Fruit fly (Drosophila melanogaster) whole organism, embryonic: Measurements from ENCODE around the gene Pcmt.
A peak's percentile ranks its signal among the peaks of the same experiment; 100 is the strongest.

Experiments
- Bdp1 ChIP-seq: fragments of 200-800 bp; sonication (Bioruptor generic); optimal IDR thresholded peaks from 3 replicates; lab custom pipeline; 2016; ENCODE audit warnings: missing biosample characterization, missing genetic modification characterization
- CG12236 ChIP-seq: fragments of 200-800 bp; sonication (Bioruptor generic); optimal IDR thresholded peaks from 2 replicates; lab custom pipeline; 2016; ENCODE audit warnings: missing biosample characterization, missing genetic modification characterization
- CG14710 ChIP-seq: fragments of 200-800 bp; sonication (Bioruptor generic); optimal IDR thresholded peaks from 3 replicates; lab custom pipeline; 2019; ENCODE audit warnings: missing biosample characterization, mild to moderate bottlenecking, missing genetic modification characterization, moderate library complexity
- CG14860 ChIP-seq: fragments of 200-800 bp; sonication (Bioruptor generic); IDR thresholded peaks from 3 replicates; pipeline ENCODE4 v1.3.6; 2022; ENCODE audit warnings: missing biosample characterization, missing genetic modification characterization; ENCODE audit not compliant: partially characterized antibody
- CG16813 ChIP-seq: fragments of 200-800 bp; sonication (Bioruptor generic); IDR thresholded peaks from 3 replicates; pipeline ENCODE4 v1.3.6; 2022; ENCODE audit warnings: missing biosample characterization, missing genetic modification characterization; ENCODE audit not compliant: partially characterized antibody
- CG17359 ChIP-seq: fragments of 200-800 bp; sonication (Bioruptor generic); optimal IDR thresholded peaks from 3 replicates; lab custom pipeline; 2018; ENCODE audit warnings: missing biosample characterization, mild to moderate bottlenecking, missing genetic modification characterization, moderate library complexity
- CG17361 ChIP-seq: fragments of 200-800 bp; sonication (Bioruptor generic); IDR thresholded peaks from 3 replicates; pipeline ENCODE4 v1.3.6; 2022; ENCODE audit warnings: missing biosample characterization, missing genetic modification characterization
- CG2120 ChIP-seq: fragments of 200-800 bp; sonication (Bioruptor generic); optimal IDR thresholded peaks from 3 replicates; lab custom pipeline; 2016; ENCODE audit warnings: missing biosample characterization, missing genetic modification characterization
- CG32767 ChIP-seq: fragments of 200-800 bp; sonication (Bioruptor generic); IDR thresholded peaks from 2 replicates; pipeline ENCODE4 v1.3.6; 2022; ENCODE audit warnings: missing biosample characterization, missing genetic modification characterization
- CG3407 ChIP-seq: fragments of 200-800 bp; sonication (Bioruptor generic); optimal IDR thresholded peaks from 2 replicates; lab custom pipeline; 2018; ENCODE audit warnings: missing biosample characterization, mild to moderate bottlenecking, missing genetic modification characterization
- CG4854 ChIP-seq: fragments of 200-800 bp; sonication (Bioruptor generic); optimal IDR thresholded peaks from 2 replicates; lab custom pipeline; 2016; ENCODE audit warnings: missing biosample characterization, missing genetic modification characterization, inconsistent platforms
- CG6791 ChIP-seq: fragments of 200-800 bp; sonication (Bioruptor generic); IDR thresholded peaks from 3 replicates; pipeline ENCODE4 v1.3.6; 2022; ENCODE audit warnings: missing biosample characterization, missing genetic modification characterization; ENCODE audit not compliant: partially characterized antibody
- CG7928 ChIP-seq: fragments of 200-800 bp; sonication (Bioruptor generic); optimal IDR thresholded peaks from 2 replicates; lab custom pipeline; 2017; ENCODE audit warnings: missing biosample characterization, mild to moderate bottlenecking, missing genetic modification characterization
- Camta ChIP-seq: fragments of 200-800 bp; sonication (Bioruptor generic); optimal IDR thresholded peaks from 2 replicates; lab custom pipeline; 2016; ENCODE audit warnings: missing biosample characterization, missing genetic modification characterization
- Chrac-16 ChIP-seq: fragments of 200-800 bp; sonication (Bioruptor generic); optimal IDR thresholded peaks from 3 replicates; lab custom pipeline; 2016; ENCODE audit warnings: missing biosample characterization, missing genetic modification characterization
- Doc2 ChIP-seq: fragments of 200-800 bp; sonication (Bioruptor generic); IDR thresholded peaks from 2 replicates; pipeline ENCODE4 v1.3.6; 2022; ENCODE audit warnings: missing biosample characterization, missing genetic modification characterization
- E2f1 ChIP-seq: fragments of 200-800 bp; sonication (Bioruptor generic); IDR thresholded peaks from 2 replicates; pipeline ENCODE4 v1.3.6; 2022; ENCODE audit warnings: missing biosample characterization, missing genetic modification characterization
- HLH4C ChIP-seq: fragments of 200-800 bp; sonication (Bioruptor generic); IDR thresholded peaks from 3 replicates; pipeline ENCODE4 v1.3.6; 2022; ENCODE audit warnings: missing biosample characterization, missing genetic modification characterization; ENCODE audit not compliant: partially characterized antibody
- HLH54F ChIP-seq: fragments of 200-800 bp; sonication (Bioruptor generic); optimal IDR thresholded peaks from 3 replicates; lab custom pipeline; 2016; ENCODE audit warnings: missing biosample characterization, missing genetic modification characterization
- HmgD ChIP-seq: fragments of 200-800 bp; sonication (Bioruptor generic); optimal IDR thresholded peaks from 3 replicates; lab custom pipeline; 2016; ENCODE audit warnings: missing biosample characterization, missing genetic modification characterization
- Hr78 ChIP-seq, 2 experiments: fragments of 200-800 bp in 1 of 2; fragments of >200 bp in 1 of 2; sonication (Bioruptor generic) in 1 of 2; optimal IDR thresholded peaks; 2 replicates each; lab custom pipeline; 2017 to 2019; ENCODE audit warnings: missing biosample characterization in 2 of 2, missing genetic modification characterization in 2 of 2, mild to moderate bottlenecking in 1 of 2, moderate library complexity in 1 of 2
- Med ChIP-seq: fragments of 200-800 bp; sonication (Bioruptor generic); peaks from one replicate; lab custom pipeline; 2016; ENCODE audit warnings: missing biosample characterization, missing genetic modification characterization, mild to moderate bottlenecking, inconsistent platforms, moderate library complexity
- Myb ChIP-seq: fragments of 200-800 bp; sonication (Bioruptor generic); optimal IDR thresholded peaks from 2 replicates; lab custom pipeline; 2016; ENCODE audit warnings: missing biosample characterization, missing genetic modification characterization
- Oli ChIP-seq: fragments of 200-800 bp; sonication (Bioruptor generic); optimal IDR thresholded peaks from 2 replicates; lab custom pipeline; 2018; ENCODE audit warnings: missing biosample characterization, mild to moderate bottlenecking, missing genetic modification characterization, moderate library complexity
- Opbp ChIP-seq: fragments of 200-800 bp; sonication (Bioruptor generic); IDR thresholded peaks from 3 replicates; pipeline ENCODE4 v1.3.6; 2022; ENCODE audit warnings: missing biosample characterization, missing genetic modification characterization; ENCODE audit not compliant: partially characterized antibody
- PHDP ChIP-seq: fragments of 200-800 bp; sonication (Bioruptor generic); optimal IDR thresholded peaks from 3 replicates; lab custom pipeline; 2018; ENCODE audit warnings: missing biosample characterization, mild to moderate bottlenecking, missing genetic modification characterization, moderate library complexity
- Ravus ChIP-seq: fragments of 200-800 bp; sonication (Bioruptor generic); IDR thresholded peaks from 2 replicates; pipeline ENCODE4 v1.3.6; 2022; ENCODE audit warnings: missing biosample characterization, missing genetic modification characterization
- Scr ChIP-seq: fragments of 200-800 bp; sonication (Bioruptor generic); IDR thresholded peaks from 2 replicates; pipeline ENCODE4 v1.3.6; 2022; ENCODE audit warnings: missing biosample characterization, missing genetic modification characterization; ENCODE audit not compliant: partially characterized antibody
- al ChIP-seq: fragments of 200-800 bp; sonication (Bioruptor generic); IDR thresholded peaks from 2 replicates; pipeline ENCODE4 v1.3.6; 2022; ENCODE audit warnings: missing biosample characterization, missing genetic modification characterization
- ato ChIP-seq: fragments of 200-800 bp; sonication (Bioruptor generic); IDR thresholded peaks from 2 replicates; pipeline ENCODE4 v1.3.6; 2022; ENCODE audit warnings: missing biosample characterization, missing genetic modification characterization; ENCODE audit not compliant: partially characterized antibody
- dimm ChIP-seq: fragments of 200-800 bp; sonication (Bioruptor generic); IDR thresholded peaks from 2 replicates; pipeline ENCODE4 v1.3.6; 2022; ENCODE audit warnings: missing biosample characterization, missing genetic modification characterization
- disco-r ChIP-seq: fragments of 200-800 bp; sonication (Bioruptor generic); optimal IDR thresholded peaks from 2 replicates; lab custom pipeline; 2016; ENCODE audit warnings: missing biosample characterization, missing genetic modification characterization
- gfzf ChIP-seq: fragments of 200-800 bp; sonication (Bioruptor generic); optimal IDR thresholded peaks from 2 replicates; lab custom pipeline; 2016; ENCODE audit warnings: missing biosample characterization, mild to moderate bottlenecking, missing genetic modification characterization, moderate library complexity
- gt ChIP-seq: fragments of 200-800 bp; sonication (Bioruptor generic); IDR thresholded peaks from 2 replicates; pipeline ENCODE4 v1.3.6; 2022; ENCODE audit warnings: missing biosample characterization, missing genetic modification characterization
- kay ChIP-seq: fragments of 200-800 bp; sonication (Bioruptor generic); optimal IDR thresholded peaks from 2 replicates; lab custom pipeline; 2016; ENCODE audit warnings: missing biosample characterization, missing genetic modification characterization
- lov ChIP-seq, 2 experiments: fragments of 200-800 bp in 1 of 2; fragments of >200 bp in 1 of 2; sonication (Bioruptor generic) in 1 of 2; IDR thresholded peaks in 1 of 2; optimal IDR thresholded peaks in 1 of 2; 2 replicates in 1 of 2; 3 replicates in 1 of 2; pipeline versions ENCODE4 v1.3.6 to Lab custom; 2017 to 2022; ENCODE audit warnings: missing biosample characterization in 1 of 2, missing genetic modification characterization in 1 of 2
- nerfin-2 ChIP-seq: fragments of 200-800 bp; sonication (Bioruptor generic); IDR thresholded peaks from 2 replicates; pipeline ENCODE4 v1.3.6; 2022; ENCODE audit warnings: missing biosample characterization, missing genetic modification characterization; ENCODE audit not compliant: partially characterized antibody
- otp ChIP-seq: fragments of 200-800 bp; sonication (Bioruptor generic); IDR thresholded peaks from 3 replicates; pipeline ENCODE4, ENCODE4 v1.3.6; 2022; ENCODE audit warnings: missing biosample characterization, missing genetic modification characterization
- phol ChIP-seq: fragments of 200-800 bp; sonication (Bioruptor generic); optimal IDR thresholded peaks from 3 replicates; lab custom pipeline; 2018; ENCODE audit warnings: missing biosample characterization, mild to moderate bottlenecking, missing genetic modification characterization, moderate library complexity
- sr ChIP-seq: fragments of 200-800 bp; sonication (Bioruptor generic); IDR thresholded peaks from 3 replicates; pipeline ENCODE4 v1.3.6; 2022; ENCODE audit warnings: missing biosample characterization, missing genetic modification characterization
- stc ChIP-seq: fragments of 200-800 bp; sonication (Bioruptor generic); IDR thresholded peaks from 2 replicates; pipeline ENCODE4 v1.3.6; 2022; ENCODE audit warnings: missing biosample characterization, missing genetic modification characterization
- stwl ChIP-seq: fragments of 200-800 bp; sonication (Bioruptor generic); optimal IDR thresholded peaks from 3 replicates; lab custom pipeline; 2018; ENCODE audit warnings: missing biosample characterization, mild to moderate bottlenecking, missing genetic modification characterization, moderate library complexity
- tna ChIP-seq: fragments of 200-800 bp; sonication (Bioruptor generic); IDR thresholded peaks from 2 replicates; pipeline ENCODE4 v1.3.6; 2022; ENCODE audit warnings: missing biosample characterization, missing genetic modification characterization; ENCODE audit not compliant: partially characterized antibody
- trh ChIP-seq: fragments of 200-800 bp; sonication (Bioruptor generic); optimal IDR thresholded peaks from 2 replicates; lab custom pipeline; 2016; ENCODE audit warnings: missing biosample characterization, missing genetic modification characterization
- vfl ChIP-seq: fragments of 200-800 bp; sonication (Bioruptor generic); optimal IDR thresholded peaks from 2 replicates; lab custom pipeline; 2016; ENCODE audit warnings: missing biosample characterization, missing genetic modification characterization
- wdn ChIP-seq: fragments of 200-800 bp; sonication (Bioruptor generic); IDR thresholded peaks from 2 replicates; pipeline ENCODE4 v1.3.6; 2022; ENCODE audit warnings: missing biosample characterization, missing genetic modification characterization
- zen2 ChIP-seq: fragments of 200-800 bp; sonication (Bioruptor generic); IDR thresholded peaks from 3 replicates; pipeline ENCODE4 v1.3.6; 2022; ENCODE audit warnings: missing biosample characterization, missing genetic modification characterization; ENCODE audit not compliant: partially characterized antibody
- zf30C ChIP-seq: fragments of 200-800 bp; sonication (Bioruptor generic); optimal IDR thresholded peaks from 3 replicates; lab custom pipeline; 2018; ENCODE audit warnings: missing biosample characterization, mild to moderate bottlenecking, missing genetic modification characterization

Pcmt gene

dm6 chr3R:5551593-5551992 is 2.5 kb downstream of the Pcmt start:
- TF ChIP-seq tna (peak; percentile 34; the same call in 1 of the 2 replicates), Med (peak; percentile 20), Opbp (peak; percentile 15; the same call in 1 of the 3 replicates), Scr (GFP tag; lab: Robert Waterston, UW) (peak; percentile 42), CG16813 (peak; percentile 67), CG14860 (GFP tag; lab: Robert Waterston, UW) (peak; percentile 40; the same call in 1 of the 3 replicates), PHDP (no peak), nerfin-2 (GFP tag; lab: Robert Waterston, UW) (peak; percentile 61), CG2120 (GFP tag; lab: Kevin White, UChicago) (no peak), HLH4C (GFP tag; lab: Robert Waterston, UW) (peak; percentile 72), CG32767 (GFP tag; lab: Robert Waterston, UW) (no peak), ato (GFP tag; lab: Robert Waterston, UW) (0 out of 2 replicates have a peak, but pooled peaks have one; percentile 33), CG6791 (GFP tag; lab: Robert Waterston, UW) (0 out of 3 replicates have a peak, but pooled peaks have one; percentile 44), gfzf (peak; percentile 10), wdn (GFP tag; lab: Robert Waterston, UW) (no peak)

- TF ChIP-seq CG14710 (tag; lab: Kevin White, UChicago) = no peak
- no peak for TF ChIP-seq CG4854 (GFP tag; lab: Kevin White, UChicago)
- no peak for TF ChIP-seq al (GFP tag; lab: Robert Waterston, UW)
- TF ChIP-seq Oli (tag; lab: Kevin White, UChicago) = no peak
- TF ChIP-seq CG17361 (GFP tag; lab: Robert Waterston, UW) = no peak
- TF ChIP-seq disco-r (GFP tag; lab: Kevin White, UChicago) = no peak
- TF ChIP-seq Hr78 (GFP tag; optimal IDR thresholded peaks at IDR 0.05; lab: Kevin White, UChicago) = no peak
- TF ChIP-seq CG12236 (GFP tag; lab: Kevin White, UChicago) = no peak
- no peak for TF ChIP-seq gt (GFP tag; lab: Robert Waterston, UW)
- no peak for TF ChIP-seq CG17359 (tag; lab: Kevin White, UChicago)
- TF ChIP-seq Doc2 = no peak
- TF ChIP-seq E2f1 = no peak
- TF ChIP-seq Ravus (GFP tag; lab: Robert Waterston, UW) = no peak
- TF ChIP-seq Camta (GFP tag; lab: Kevin White, UChicago) = no peak
- TF ChIP-seq vfl = no peak
- no peak for TF ChIP-seq HLH54F (GFP tag; lab: Kevin White, UChicago)
- TF ChIP-seq trh (GFP tag; lab: Kevin White, UChicago) = no peak
- TF ChIP-seq, all 482 proteins: peak for 0
Observed at dm6 chr3R:5551068-5551467, 3.0 kb downstream of the Pcmt start, which contains the start of gene mia. Gene mia, minus strand, starts transcription at chr3R:5551168.

- TF ChIP-seq Chrac-16 (GFP tag; lab: Kevin White, UChicago) (no peak), lov (optimal IDR thresholded peaks at IDR 0.05; lab: Kevin White, UChicago) (no peak), lov (GFP tag; IDR thresholded peaks at IDR 0.05; lab: Robert Waterston, UW) (no peak), Myb (peak; percentile 91), HmgD (GFP tag; lab: Kevin White, UChicago) (no peak), dimm (GFP tag; lab: Robert Waterston, UW) (no peak), CG7928 (GFP tag; lab: Kevin White, UChicago) (no peak), stwl (peak; percentile 59), zen2 (GFP tag; lab: Robert Waterston, UW) (peak; percentile 82; the same call in 2 of the 3 replicates), kay (GFP tag; lab: Kevin White, UChicago) (no peak), phol (peak; percentile 28), CG3407 (GFP tag; lab: Kevin White, UChicago) (no peak), Bdp1 (no peak), zf30C (GFP tag; lab: Kevin White, UChicago) (no peak), otp (no peak), CG4854 (GFP tag; lab: Kevin White, UChicago) (no peak), sr (GFP tag; lab: Robert Waterston, UW) (no peak), stc (GFP tag; lab: Robert Waterston, UW) (no peak)
Observed at dm6 chr3R:5550452-5550851, 3.7 kb downstream of the Pcmt start.
